Worm (Caenorhabditis elegans) whole organism, midembryonic: ENCODE results near the gene F09E10.7.

Experiments used
- cog-1 ChIP-seq: sonication (generic microtip); optimal IDR thresholded peaks from 2 replicates; lab custom pipeline; 2016; ENCODE audit warnings: missing genetic modification characterization, missing compliant biosample characterization
- flt-1 ChIP-seq: fragments of 200-800 bp; sonication (Bioruptor generic); IDR thresholded peaks from 2 replicates; pipeline ENCODE4 v1.3.6; 2022; ENCODE audit warnings: missing genetic modification characterization, missing compliant biosample characterization
- klf-2 ChIP-seq: fragments of 200-800 bp; sonication (Bioruptor generic); conservative IDR thresholded peaks from 2 replicates; pipeline ENCODE4 v1.3.6; 2022; ENCODE audit warnings: missing genetic modification reagents, missing genetic modification characterization, missing compliant biosample characterization
- med-1 ChIP-seq: sonication (generic microtip); optimal IDR thresholded peaks from 2 replicates; lab custom pipeline; 2017; ENCODE audit warnings: missing genetic modification characterization, mild to moderate bottlenecking, missing compliant biosample characterization, antibody characterized with exemption, missing genetic modification reagents; ENCODE audit not compliant: insufficient read depth
- ref-1 ChIP-seq: fragments of 200-800 bp; sonication (Bioruptor generic); conservative IDR thresholded peaks from 2 replicates; pipeline ENCODE4 v1.3.6; 2022; ENCODE audit warnings: missing genetic modification reagents, missing genetic modification characterization, missing compliant biosample characterization
- tab-1 ChIP-seq: fragments of 200-800 bp; sonication (Bioruptor generic); IDR thresholded peaks from 2 replicates; pipeline ENCODE4 v1.3.6; 2022; ENCODE audit warnings: missing genetic modification characterization, missing compliant biosample characterization
- ztf-23 ChIP-seq: fragments of 200-800 bp; sonication (Bioruptor generic); IDR thresholded peaks from 2 replicates; pipeline ENCODE4 v1.3.6; 2022; ENCODE audit warnings: missing genetic modification reagents, missing genetic modification characterization, missing compliant biosample characterization
- ztf-29 ChIP-seq: fragments of 200-800 bp; sonication (Bioruptor generic); IDR thresholded peaks from 2 replicates; pipeline ENCODE4 v1.3.6; 2022; ENCODE audit warnings: missing genetic modification reagents, missing genetic modification characterization, missing compliant biosample characterization

- no peak for TF ChIP-seq flt-1 (GFP tag; lab: Robert Waterston, UW)
- no peak for TF ChIP-seq ztf-29 (GFP tag; lab: Robert Waterston, UW)
- TF ChIP-seq cog-1 (tag; lab: Kevin White, UChicago) = no peak
- no peak for TF ChIP-seq ref-1
- no peak for TF ChIP-seq med-1 (GFP tag; lab: Kevin White, UChicago)
- no peak for TF ChIP-seq ztf-23
- no peak for TF ChIP-seq tab-1 (GFP tag; lab: Robert Waterston, UW)
- TF ChIP-seq klf-2 (GFP tag; lab: Robert Waterston, UW) = no peak
These were observed 24.0 kb upstream of the F09E10.7 start for ce11 chrX:1525511-1526172.
